Fruit fly (Drosophila melanogaster): ENCODE measurements around the gene CG5262.

CG5262 gene

dm6 chr3L:20402665-20403492 is 27.4 kb downstream of the CG5262 start:
- no peak for TF ChIP-seq EcR (GFP tag; optimal IDR thresholded peaks at IDR 0.05)
- TF ChIP-seq Ets98B (GFP tag; IDR thresholded peaks at IDR 0.05) = no peak
- peak; percentile 34 for TF ChIP-seq Snoo (tag; optimal IDR thresholded peaks at IDR 0.05)
- peak; percentile 76 for TF ChIP-seq gl (tag; optimal IDR thresholded peaks at IDR 0.05)
- peak; percentile 20 for TF ChIP-seq D1 (tag; optimal IDR thresholded peaks at IDR 0.05)
- TF ChIP-seq CG8301 (tag; optimal IDR thresholded peaks at IDR 0.05) = no peak
- no peak for TF ChIP-seq CG14655 (GFP tag; optimal IDR thresholded peaks at IDR 0.05)
- peak; percentile 90 for TF ChIP-seq CG8159 (tag; optimal IDR thresholded peaks at IDR 0.05)
- TF ChIP-seq CG15710 (tag; optimal IDR thresholded peaks at IDR 0.05) = peak; percentile 84
- no peak for TF ChIP-seq rn (GFP tag; IDR thresholded peaks at IDR 0.05)
- TF ChIP-seq Pif1A (GFP tag; optimal IDR thresholded peaks at IDR 0.05) = peak; percentile 54
- peak; percentile 54 for TF ChIP-seq Pif1B (GFP tag; optimal IDR thresholded peaks at IDR 0.05)
- peak; percentile 74 for TF ChIP-seq CG17806 (tag; optimal IDR thresholded peaks at IDR 0.05)
- TF ChIP-seq CG13204 (GFP tag; optimal IDR thresholded peaks at IDR 0.05) = peak; percentile 12
- peak; percentile 80 for TF ChIP-seq CG9948 (tag; optimal IDR thresholded peaks at IDR 0.05)
- no peak for TF ChIP-seq CG4496 (GFP tag; IDR thresholded peaks at IDR 0.05)
- TF ChIP-seq CG34367 (tag; optimal IDR thresholded peaks at IDR 0.05) = peak; percentile 79

DNA sequence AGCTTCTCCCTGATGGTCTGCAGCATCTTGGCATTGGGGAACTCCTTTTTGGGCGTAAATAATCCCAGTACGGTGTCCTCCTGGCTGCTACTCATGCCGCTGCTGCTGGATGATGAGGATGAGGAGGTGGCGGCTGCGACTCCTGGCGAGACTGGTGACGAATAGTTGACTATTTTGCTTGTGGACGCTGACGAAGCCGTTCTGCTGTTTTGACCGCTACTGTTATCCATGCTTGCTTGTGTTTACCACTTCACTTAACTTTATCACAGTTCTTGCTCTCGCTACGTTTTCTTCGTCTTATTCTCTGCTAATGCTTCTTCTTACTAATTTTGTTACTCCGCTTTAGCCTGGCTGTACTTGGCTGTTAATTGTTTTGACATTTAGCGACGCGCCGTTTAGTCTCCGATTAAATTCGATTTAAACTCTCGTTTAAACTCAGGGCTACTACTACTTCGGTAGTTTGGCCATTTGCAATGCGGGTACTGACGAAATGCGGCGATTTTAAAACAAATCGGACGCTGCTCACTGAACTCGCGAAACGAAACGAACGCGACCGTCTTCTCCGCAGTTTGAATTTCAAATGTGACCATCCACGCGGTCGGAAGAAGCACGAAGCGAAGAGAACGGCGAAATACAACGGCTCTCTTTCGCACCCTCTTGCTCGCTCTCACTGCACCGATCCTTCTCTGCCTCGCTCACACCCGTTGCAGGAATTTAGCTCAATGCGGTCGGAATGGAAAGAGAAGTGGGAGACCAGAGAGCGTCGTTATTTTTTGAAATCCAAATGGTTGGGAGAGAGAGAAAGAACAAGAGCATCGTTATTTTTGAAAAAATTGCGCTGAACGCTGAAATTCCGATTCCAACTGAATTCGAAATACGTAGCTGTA is 29.0 kb downstream of the CG5262 start, which contains the start of gene trbl:
Gene trbl (minus strand): TSS at position 584 of the 887 bp plus-strand sequence.
- TF ChIP-seq CG9948 (tag; optimal IDR thresholded peaks at IDR 0.05) = no peak
- TF ChIP-seq CG10348 (GFP tag; IDR thresholded peaks at IDR 0.05) = no peak
- peak; percentile 29; the same call in 1 of the 3 replicates for TF ChIP-seq fd96Ca (GFP tag; IDR thresholded peaks at IDR 0.05)
- TF ChIP-seq Ets98B (GFP tag; IDR thresholded peaks at IDR 0.05) = peak; percentile 42; the same call in 1 of the 2 replicates
- peak; percentile 31; the same call in 1 of the 2 replicates for TF ChIP-seq CG32121 (GFP tag; IDR thresholded peaks at IDR 0.05)
- TF ChIP-seq Pif1B (GFP tag; optimal IDR thresholded peaks at IDR 0.05) = peak; percentile 4
- TF ChIP-seq Snoo (tag; optimal IDR thresholded peaks at IDR 0.05) = peak; percentile 25
- peak; percentile 28 for TF ChIP-seq CG13204 (GFP tag; optimal IDR thresholded peaks at IDR 0.05)
- TF ChIP-seq D1 (tag; optimal IDR thresholded peaks at IDR 0.05) = no peak
- peak; percentile 74; the same call in 2 of the 3 replicates for TF ChIP-seq CG4496 (GFP tag; IDR thresholded peaks at IDR 0.05)
- peak; percentile 52 for TF ChIP-seq EcR (GFP tag; optimal IDR thresholded peaks at IDR 0.05)
- peak; percentile 59 for TF ChIP-seq CG12605 (GFP tag; IDR thresholded peaks at IDR 0.05)

DNA sequence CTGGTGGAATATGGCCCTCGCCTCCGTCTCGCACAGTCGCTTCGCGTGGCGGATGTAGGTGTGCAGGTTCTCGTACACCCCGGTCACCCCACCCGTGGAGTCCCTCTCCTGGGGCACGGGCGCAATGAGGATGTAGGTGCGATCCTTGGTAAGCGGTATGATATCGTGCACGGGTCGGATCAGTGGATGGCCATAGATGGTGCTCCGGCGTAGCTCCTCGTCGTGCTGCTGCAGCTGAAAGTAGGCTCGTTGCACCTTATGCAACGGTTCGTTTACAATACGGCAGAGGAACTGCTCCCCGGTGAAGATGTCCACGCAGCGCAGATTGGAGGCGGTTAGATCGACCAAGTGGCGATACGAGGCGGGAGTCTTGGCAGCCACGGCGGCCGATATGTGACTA is 29.8 kb downstream of the CG5262 start:
- TF ChIP-seq CG4496 (GFP tag; IDR thresholded peaks at IDR 0.05) (0 out of 3 replicates have a peak, but pooled peaks have one; percentile 13), CG15710 (tag; optimal IDR thresholded peaks at IDR 0.05) (no peak)

- TF ChIP-seq Ets98B (GFP tag; IDR thresholded peaks at IDR 0.05) = peak; percentile 78
- TF ChIP-seq EcR (GFP tag; optimal IDR thresholded peaks at IDR 0.05) = peak; percentile 29
- peak; percentile 92 for TF ChIP-seq CG8159 (tag; optimal IDR thresholded peaks at IDR 0.05)
- TF ChIP-seq Snoo (tag; optimal IDR thresholded peaks at IDR 0.05) = peak; percentile 86
- TF ChIP-seq CG10348 (GFP tag; IDR thresholded peaks at IDR 0.05) = peak; percentile 74; the same call in 1 of the 2 replicates
- TF ChIP-seq CG4496 (GFP tag; IDR thresholded peaks at IDR 0.05) = peak; percentile 91
- TF ChIP-seq gl (tag; optimal IDR thresholded peaks at IDR 0.05) = peak; percentile 58
- TF ChIP-seq CG34367 (tag; optimal IDR thresholded peaks at IDR 0.05) = peak; percentile 84
- TF ChIP-seq CG9948 (tag; optimal IDR thresholded peaks at IDR 0.05) = peak; percentile 92
- TF ChIP-seq Pif1A (GFP tag; optimal IDR thresholded peaks at IDR 0.05) = peak; percentile 89
- TF ChIP-seq CG17806 (tag; optimal IDR thresholded peaks at IDR 0.05) = peak; percentile 92
- peak; percentile 91 for TF ChIP-seq CG15710 (tag; optimal IDR thresholded peaks at IDR 0.05)
- peak; percentile 88 for TF ChIP-seq Pif1B (GFP tag; optimal IDR thresholded peaks at IDR 0.05)
- peak; percentile 95 for TF ChIP-seq CG14655 (GFP tag; optimal IDR thresholded peaks at IDR 0.05)
- TF ChIP-seq CG8301 (tag; optimal IDR thresholded peaks at IDR 0.05) = peak; percentile 94
- TF ChIP-seq D1 (tag; optimal IDR thresholded peaks at IDR 0.05) = peak; percentile 81
- TF ChIP-seq CG32121 (GFP tag; IDR thresholded peaks at IDR 0.05) = peak; percentile 90
- TF ChIP-seq fd96Ca (GFP tag; IDR thresholded peaks at IDR 0.05) = peak; percentile 84
- TF ChIP-seq CG13204 (GFP tag; optimal IDR thresholded peaks at IDR 0.05) = peak; percentile 74
- peak; percentile 65; the same call in 1 of the 2 replicates for TF ChIP-seq rn (GFP tag; IDR thresholded peaks at IDR 0.05)
- TF ChIP-seq CG12605 (GFP tag; IDR thresholded peaks at IDR 0.05) = peak; percentile 82
Observed at dm6 chr3L:20399550-20400109, 30.6 kb downstream of the CG5262 start.
